Fruit fly (Drosophila melanogaster): ENCODE results near the gene rdx.
A peak's percentile ranks its signal among the peaks of the same experiment; 100 is the strongest.

rdx gene

dm6 chr3R:14028873-14029369, 2.9 kb downstream of the rdx start, which contains the start of gene Cyp6d5:
Gene Cyp6d5, plus strand, starts transcription at chr3R:14029228.
- TF ChIP-seq CG8159 (tag; optimal IDR thresholded peaks at IDR 0.05) (no peak), Pif1B (GFP tag; optimal IDR thresholded peaks at IDR 0.05) (no peak), gl (tag; optimal IDR thresholded peaks at IDR 0.05) (no peak), Ets98B (GFP tag; IDR thresholded peaks at IDR 0.05) (no peak), CG8301 (tag; optimal IDR thresholded peaks at IDR 0.05) (no peak), rn (GFP tag; IDR thresholded peaks at IDR 0.05) (no peak)

dm6 chr3R:14028158-14028557, 3.7 kb downstream of the rdx start:
- TF ChIP-seq CG14655 (GFP tag; optimal IDR thresholded peaks at IDR 0.05) (no peak), fd96Ca (GFP tag; IDR thresholded peaks at IDR 0.05) (no peak), CG32121 (GFP tag; IDR thresholded peaks at IDR 0.05) (no peak), EcR (GFP tag; optimal IDR thresholded peaks at IDR 0.05) (no peak), CG34367 (tag; optimal IDR thresholded peaks at IDR 0.05) (no peak), CG8159 (tag; optimal IDR thresholded peaks at IDR 0.05) (no peak), CG15710 (tag; optimal IDR thresholded peaks at IDR 0.05) (no peak), Pif1A (GFP tag; optimal IDR thresholded peaks at IDR 0.05) (no peak), CG8301 (tag; optimal IDR thresholded peaks at IDR 0.05) (no peak), CG10348 (GFP tag; IDR thresholded peaks at IDR 0.05) (no peak), gl (tag; optimal IDR thresholded peaks at IDR 0.05) (no peak), CG17806 (tag; optimal IDR thresholded peaks at IDR 0.05) (no peak), Snoo (tag; optimal IDR thresholded peaks at IDR 0.05) (no peak), Pif1B (GFP tag; optimal IDR thresholded peaks at IDR 0.05) (no peak), CG9948 (tag; optimal IDR thresholded peaks at IDR 0.05) (no peak), CG4496 (GFP tag; IDR thresholded peaks at IDR 0.05) (no peak), D1 (tag; optimal IDR thresholded peaks at IDR 0.05) (no peak), rn (GFP tag; IDR thresholded peaks at IDR 0.05) (no peak), Ets98B (GFP tag; IDR thresholded peaks at IDR 0.05) (no peak), CG12605 (GFP tag; IDR thresholded peaks at IDR 0.05) (no peak)

dm6 chr3R:14026953-14027721, 4.7 kb downstream of the rdx start:
- TF ChIP-seq Pif1A (GFP tag; optimal IDR thresholded peaks at IDR 0.05) (no peak), CG9948 (tag; optimal IDR thresholded peaks at IDR 0.05) (no peak), EcR (GFP tag; optimal IDR thresholded peaks at IDR 0.05) (peak; percentile 81)

- peak; percentile 18 for TF ChIP-seq EcR (GFP tag; optimal IDR thresholded peaks at IDR 0.05)
- TF ChIP-seq CG8159 (tag; optimal IDR thresholded peaks at IDR 0.05) = no peak
- TF ChIP-seq fd96Ca (GFP tag; IDR thresholded peaks at IDR 0.05) = no peak
Measured at dm6 chr3R:14026212-14026952, 5.5 kb downstream of the rdx start.

- TF ChIP-seq CG34367 (tag; optimal IDR thresholded peaks at IDR 0.05) (peak; percentile 65), EcR (GFP tag; optimal IDR thresholded peaks at IDR 0.05) (no peak), Pif1A (GFP tag; optimal IDR thresholded peaks at IDR 0.05) (peak; percentile 67), D1 (tag; optimal IDR thresholded peaks at IDR 0.05) (no peak), CG4496 (GFP tag; IDR thresholded peaks at IDR 0.05) (peak; percentile 84), CG8301 (tag; optimal IDR thresholded peaks at IDR 0.05) (peak; percentile 33), rn (GFP tag; IDR thresholded peaks at IDR 0.05) (no peak), Pif1B (GFP tag; optimal IDR thresholded peaks at IDR 0.05) (peak; percentile 73), CG14655 (GFP tag; optimal IDR thresholded peaks at IDR 0.05) (peak; percentile 59), CG8159 (tag; optimal IDR thresholded peaks at IDR 0.05) (peak; percentile 36), Snoo (tag; optimal IDR thresholded peaks at IDR 0.05) (peak; percentile 20), Ets98B (GFP tag; IDR thresholded peaks at IDR 0.05) (peak; percentile 86), CG9948 (tag; optimal IDR thresholded peaks at IDR 0.05) (no peak), gl (tag; optimal IDR thresholded peaks at IDR 0.05) (peak; percentile 85), CG32121 (GFP tag; IDR thresholded peaks at IDR 0.05) (peak; percentile 69), CG15710 (tag; optimal IDR thresholded peaks at IDR 0.05) (peak; percentile 55), fd96Ca (GFP tag; IDR thresholded peaks at IDR 0.05) (no peak; the same call in 2 of the 3 replicates), CG17806 (tag; optimal IDR thresholded peaks at IDR 0.05) (peak; percentile 47), CG13204 (GFP tag; optimal IDR thresholded peaks at IDR 0.05) (peak; percentile 73), CG12605 (GFP tag; IDR thresholded peaks at IDR 0.05) (peak; percentile 94), CG10348 (GFP tag; IDR thresholded peaks at IDR 0.05) (no peak)
Measured at dm6 chr3R:14025795-14026194, 6.1 kb downstream of the rdx start.

dm6 chr3R:14024919-14025387, 6.9 kb downstream of the rdx start:
- TF ChIP-seq CG34367 (tag; optimal IDR thresholded peaks at IDR 0.05) (peak; percentile 35), CG14655 (GFP tag; optimal IDR thresholded peaks at IDR 0.05) (peak; percentile 59), Snoo (tag; optimal IDR thresholded peaks at IDR 0.05) (peak; percentile 60), CG10348 (GFP tag; IDR thresholded peaks at IDR 0.05) (no peak), gl (tag; optimal IDR thresholded peaks at IDR 0.05) (peak; percentile 81), CG8301 (tag; optimal IDR thresholded peaks at IDR 0.05) (peak; percentile 17), CG13204 (GFP tag; optimal IDR thresholded peaks at IDR 0.05) (peak; percentile 68), CG9948 (tag; optimal IDR thresholded peaks at IDR 0.05) (no peak), CG12605 (GFP tag; IDR thresholded peaks at IDR 0.05) (peak; percentile 76), Pif1A (GFP tag; optimal IDR thresholded peaks at IDR 0.05) (peak; percentile 72), CG4496 (GFP tag; IDR thresholded peaks at IDR 0.05) (peak; percentile 73), fd96Ca (GFP tag; IDR thresholded peaks at IDR 0.05) (no peak; the same call in 2 of the 3 replicates), CG8159 (tag; optimal IDR thresholded peaks at IDR 0.05) (peak; percentile 34), Pif1B (GFP tag; optimal IDR thresholded peaks at IDR 0.05) (peak; percentile 63), CG32121 (GFP tag; IDR thresholded peaks at IDR 0.05) (peak; percentile 61; the same call in 1 of the 2 replicates), Ets98B (GFP tag; IDR thresholded peaks at IDR 0.05) (peak; percentile 70), CG17806 (tag; optimal IDR thresholded peaks at IDR 0.05) (peak; percentile 31), CG15710 (tag; optimal IDR thresholded peaks at IDR 0.05) (peak; percentile 32), rn (GFP tag; IDR thresholded peaks at IDR 0.05) (no peak), EcR (GFP tag; optimal IDR thresholded peaks at IDR 0.05) (peak; percentile 75), D1 (tag; optimal IDR thresholded peaks at IDR 0.05) (no peak)
